Fruit fly (Drosophila melanogaster): ENCODE data around the gene Usp32.

The Usp32 gene

DNA sequence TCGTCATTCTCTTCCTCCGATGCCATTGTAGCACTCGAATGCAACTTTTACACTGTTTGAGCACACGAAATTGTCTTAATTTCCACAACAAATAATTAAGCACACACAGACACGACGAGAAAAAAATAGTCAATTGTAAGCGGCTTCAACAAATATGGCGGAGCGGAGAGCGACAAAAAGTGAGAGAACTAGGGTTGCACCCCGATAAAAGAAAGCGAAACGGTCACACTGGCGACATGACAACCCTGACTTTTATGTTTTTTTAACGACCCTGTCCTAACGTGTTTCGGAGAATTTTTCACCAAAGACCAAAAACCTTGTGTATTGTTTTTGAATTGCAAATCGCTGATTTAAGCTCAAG is 39.1 kb downstream of the Usp32 start, which contains the start of the genes Mi-2 and Prp3 (continued):
- TF ChIP-seq CG7963 (GFP tag; IDR thresholded peaks at IDR 0.05; ENCODE audit: partially characterized antibody) (no peak), slou (GFP tag; optimal IDR thresholded peaks at IDR 0.05) (no peak), CG6175 (GFP tag; IDR thresholded peaks at IDR 0.05) (no peak), bigmax (GFP tag; optimal IDR thresholded peaks at IDR 0.05) (no peak), ase (GFP tag; IDR thresholded peaks at IDR 0.05) (no peak), gem (tag; optimal IDR thresholded peaks at IDR 0.05) (no peak), CG10431 (GFP tag; optimal IDR thresholded peaks at IDR 0.05) (no peak), CG32772 (GFP tag; IDR thresholded peaks at IDR 0.05) (peak; percentile 60), CTCF (GFP tag; optimal IDR thresholded peaks at IDR 0.05) (peak; percentile 28), CG4730 (GFP tag; IDR thresholded peaks at IDR 0.05) (no peak), CG3281 (GFP tag; optimal IDR thresholded peaks at IDR 0.05) (peak; percentile 100), D19A (tag; optimal IDR thresholded peaks at IDR 0.05) (peak; percentile 80), Kr (GFP tag; optimal IDR thresholded peaks at IDR 0.05) (no peak), CG16863 (GFP tag; optimal IDR thresholded peaks at IDR 0.05) (no peak), CG14050 (GFP tag; IDR thresholded peaks at IDR 0.05) (no peak), CG12071 (GFP tag; optimal IDR thresholded peaks at IDR 0.05) (no peak), CG16813 (GFP tag; IDR thresholded peaks at IDR 0.05; ENCODE audit: partially characterized antibody) (no peak), CG6765 (GFP tag; optimal IDR thresholded peaks at IDR 0.05) (no peak), jigr1 (GFP tag; IDR thresholded peaks at IDR 0.05) (no peak), Nf-YA (GFP tag; IDR thresholded peaks at IDR 0.05) (no peak), oc (tag; optimal IDR thresholded peaks at IDR 0.05) (peak; percentile 1), Abd-B (GFP tag; optimal IDR thresholded peaks at IDR 0.05) (peak; percentile 76), CG2202 (tag; optimal IDR thresholded peaks at IDR 0.05) (no peak), CG13775 (GFP tag; optimal IDR thresholded peaks at IDR 0.05) (peak; percentile 11), otp (GFP tag; IDR thresholded peaks at IDR 0.05) (no peak), sim (GFP tag; IDR thresholded peaks at IDR 0.05) (no peak), CG17361 (GFP tag; IDR thresholded peaks at IDR 0.05) (no peak), ERR (GFP tag; optimal IDR thresholded peaks at IDR 0.05) (peak; percentile 26), vvl (GFP tag; IDR thresholded peaks at IDR 0.05) (peak; percentile 61; the same call in 1 of the 2 replicates), Fer2 (tag; optimal IDR thresholded peaks at IDR 0.05) (no peak), gcm (GFP tag; optimal IDR thresholded peaks at IDR 0.05) (no peak), CG10147 (GFP tag; optimal IDR thresholded peaks at IDR 0.05) (no peak), CG10654 (GFP tag; optimal IDR thresholded peaks at IDR 0.05) (no peak), CG10321 (GFP tag; IDR thresholded peaks at IDR 0.05) (peak; percentile 51; the same call in 1 of the 2 replicates), luna (GFP tag; optimal IDR thresholded peaks at IDR 0.05) (no peak), CG12299 (tag; optimal IDR thresholded peaks at IDR 0.05) (peak; percentile 69), CG17328 (GFP tag; IDR thresholded peaks at IDR 0.05) (no peak), Aef1 (GFP tag; IDR thresholded peaks at IDR 0.05) (no peak), Hmr (GFP tag; optimal IDR thresholded peaks at IDR 0.05) (no peak), trem (tag; optimal IDR thresholded peaks at IDR 0.05) (peak; percentile 51), ems (GFP tag; optimal IDR thresholded peaks at IDR 0.05) (no peak), ara (GFP tag; IDR thresholded peaks at IDR 0.05) (no peak), gro (GFP tag; optimal IDR thresholded peaks at IDR 0.05) (peak; percentile 21), rib (GFP tag; IDR thresholded peaks at IDR 0.05) (no peak), CG13287 (GFP tag; IDR thresholded peaks at IDR 0.05; ENCODE audit: partially characterized antibody) (peak; percentile 60; the same call in 1 of the 2 replicates), klu (GFP tag; IDR thresholded peaks at IDR 0.05) (no peak), Myb (GFP tag; optimal IDR thresholded peaks at IDR 0.05) (peak; percentile 84), H2.0 (GFP tag; IDR thresholded peaks at IDR 0.05) (no peak), trh (GFP tag; optimal IDR thresholded peaks at IDR 0.05) (no peak), Sin3A (optimal IDR thresholded peaks at IDR 0.05) (peak; percentile 64), gfzf (GFP tag; optimal IDR thresholded peaks at IDR 0.05) (peak; percentile 73), CG30431 (GFP tag; optimal IDR thresholded peaks at IDR 0.05) (no peak), caup (GFP tag; optimal IDR thresholded peaks at IDR 0.05; ENCODE audit: severe bottlenecking) (peak; percentile 40)

Data from whole organism, embryonic.